Fruit fly (Drosophila melanogaster): ENCODE data around the gene CG7218.

The CG7218 gene

dm6 chr3R:18168398-18168797, 4.2 kb upstream of the CG7218 start (continued):
- TF ChIP-seq Rx (GFP tag; IDR thresholded peaks at IDR 0.05), result no peak
- TF ChIP-seq CG15269 (tag; optimal IDR thresholded peaks at IDR 0.05), result peak; percentile 38
- TF ChIP-seq Max (GFP tag; optimal IDR thresholded peaks at IDR 0.05), result no peak
- peak; percentile 69 for TF ChIP-seq sqz (GFP tag; optimal IDR thresholded peaks at IDR 0.05)
- TF ChIP-seq CG11504 (tag; optimal IDR thresholded peaks at IDR 0.05), result peak; percentile 97
- TF ChIP-seq pho (GFP tag; optimal IDR thresholded peaks at IDR 0.05), result peak; percentile 1
- peak; percentile 56 for TF ChIP-seq CG2678 (tag; optimal IDR thresholded peaks at IDR 0.05)
- TF ChIP-seq CG4328 (GFP tag; optimal IDR thresholded peaks at IDR 0.05), result peak; percentile 36
- TF ChIP-seq CG8089 (GFP tag; optimal IDR thresholded peaks at IDR 0.05), result no peak
- no peak for TF ChIP-seq ash1 (GFP tag; optimal IDR thresholded peaks at IDR 0.05)
- TF ChIP-seq pzg (GFP tag; optimal IDR thresholded peaks at IDR 0.05), result peak; percentile 28
- TF ChIP-seq B-H2 (GFP tag; optimal IDR thresholded peaks at IDR 0.05), result peak; percentile 55
- no peak for TF ChIP-seq Deaf1 (tag; optimal IDR thresholded peaks at IDR 0.05)
- no peak for TF ChIP-seq chm (GFP tag; IDR thresholded peaks at IDR 0.05)
- peak; percentile 62 for TF ChIP-seq vvl (GFP tag; IDR thresholded peaks at IDR 0.05)
- peak; percentile 51 for TF ChIP-seq CG13424 (tag; optimal IDR thresholded peaks at IDR 0.05)
- 0 out of 3 replicates have a peak, but pooled peaks have one; percentile 8 for TF ChIP-seq so (GFP tag; IDR thresholded peaks at IDR 0.05)
- peak; percentile 67 for TF ChIP-seq CG6765 (GFP tag; optimal IDR thresholded peaks at IDR 0.05)
- no peak for TF ChIP-seq Hey (tag; optimal IDR thresholded peaks at IDR 0.05)
- TF ChIP-seq zfh2 (GFP tag; optimal IDR thresholded peaks at IDR 0.05), result peak; percentile 50
- peak; percentile 10 for TF ChIP-seq CG13894 (tag; optimal IDR thresholded peaks at IDR 0.05)
- no peak for TF ChIP-seq CG2889 (GFP tag; IDR thresholded peaks at IDR 0.05)
- TF ChIP-seq CG34422 (GFP tag; IDR thresholded peaks at IDR 0.05), result 0 out of 3 replicates have a peak, but pooled peaks have one; percentile 17
- TF ChIP-seq pan (optimal IDR thresholded peaks at IDR 0.05), result no peak
- peak in 1 of 2 experiments; percentile 27 for TF ChIP-seq pan (GFP tag; optimal IDR thresholded peaks at IDR 0.05 in 1 of 2, IDR thresholded peaks at IDR 0.05 in 1 of 2)
- peak; percentile 42 for TF ChIP-seq gem (tag; optimal IDR thresholded peaks at IDR 0.05)
- TF ChIP-seq seq (GFP tag; IDR thresholded peaks at IDR 0.05), result no peak
- TF ChIP-seq Rfx (GFP tag; IDR thresholded peaks at IDR 0.05), result peak; percentile 74
- no peak; the same call in 2 of the 3 replicates for TF ChIP-seq CG6791 (GFP tag; IDR thresholded peaks at IDR 0.05; ENCODE audit: partially characterized antibody)
- peak; percentile 21 for TF ChIP-seq mam (GFP tag; optimal IDR thresholded peaks at IDR 0.05)
- TF ChIP-seq cato (GFP tag; optimal IDR thresholded peaks at IDR 0.05; ENCODE audit: borderline replicate concordance), result no peak
- no peak for TF ChIP-seq pb (GFP tag; optimal IDR thresholded peaks at IDR 0.05)
- TF ChIP-seq HLH54F (GFP tag; optimal IDR thresholded peaks at IDR 0.05), result peak; percentile 3
- no peak for TF ChIP-seq da (GFP tag; optimal IDR thresholded peaks at IDR 0.05)
- TF ChIP-seq CG34224 (GFP tag; IDR thresholded peaks at IDR 0.05; ENCODE audit: partially characterized antibody), result peak; percentile 43; the same call in 2 of the 3 replicates
- TF ChIP-seq E2f2 (GFP tag; IDR thresholded peaks at IDR 0.05), result peak; percentile 44; the same call in 1 of the 2 replicates
- no peak for TF ChIP-seq CG8478 (optimal IDR thresholded peaks at IDR 0.05)
- TF ChIP-seq dimm (GFP tag; IDR thresholded peaks at IDR 0.05), result no peak
- TF ChIP-seq sob (GFP tag; IDR thresholded peaks at IDR 0.05), result peak; percentile 54
- TF ChIP-seq pfk (GFP tag; optimal IDR thresholded peaks at IDR 0.05), result peak; percentile 4
- TF ChIP-seq CG14710 (tag; optimal IDR thresholded peaks at IDR 0.05), result peak; percentile 3
- TF ChIP-seq NFAT (GFP tag; IDR thresholded peaks at IDR 0.05), result peak; percentile 69
- TF ChIP-seq unpg (GFP tag; optimal IDR thresholded peaks at IDR 0.05), result peak; percentile 29
- TF ChIP-seq CG12155 (GFP tag; optimal IDR thresholded peaks at IDR 0.05), result peak; percentile 38
- no peak for TF ChIP-seq CG8290 (GFP tag; optimal IDR thresholded peaks at IDR 0.05)
- peak in 1 of 2 experiments; percentile 15 for TF ChIP-seq CG8290 (tag; optimal IDR thresholded peaks at IDR 0.05)
- no peak for TF ChIP-seq bigmax (GFP tag; optimal IDR thresholded peaks at IDR 0.05)
- TF ChIP-seq sd (tag; optimal IDR thresholded peaks at IDR 0.05), result no peak
- peak; percentile 4 for TF ChIP-seq CG10209 (GFP tag; optimal IDR thresholded peaks at IDR 0.05)
- TF ChIP-seq tgo (GFP tag; IDR thresholded peaks at IDR 0.05), result no peak
- TF ChIP-seq Ada2b (GFP tag; IDR thresholded peaks at IDR 0.05), result 0 out of 2 replicates have a peak, but pooled peaks have one; percentile 19
- no peak for TF ChIP-seq CG13123 (GFP tag; optimal IDR thresholded peaks at IDR 0.05)

All from whole organism, embryonic.